Worm (Caenorhabditis elegans) whole organism, L4/young adult: ENCODE measurements around the gene F37A4.2.

Experiments
- W03F9.2 ChIP-seq: fragments of 150-350 bp; optimal IDR thresholded peaks from 2 replicates; lab custom pipeline; 2014; ENCODE audit warnings: missing biosample characterization, missing genetic modification characterization
- dao-5 ChIP-seq: sonication (generic microtip); optimal IDR thresholded peaks from 2 replicates; lab custom pipeline; 2016; ENCODE audit warnings: missing genotype, missing genetic modification characterization, moderate library complexity, missing compliant biosample characterization
- him-1 ChIP-seq: sonication (generic microtip); optimal IDR thresholded peaks from 2 replicates; lab custom pipeline; 2016; ENCODE audit warnings: missing genotype, missing genetic modification reagents, missing genetic modification characterization, missing compliant biosample characterization

ce11 chrIII:6756769-6757168 lies 34.5 kb downstream of the F37A4.2 start:
- no peak for TF ChIP-seq him-1 (tag; lab: Kevin White, UChicago)
- TF ChIP-seq dao-5 (tag; lab: Kevin White, UChicago) = no peak
- TF ChIP-seq W03F9.2 = no peak
